Worm (Caenorhabditis elegans) whole organism, young adult: ENCODE results near the gene B0280.9.

ENCODE experiments used
- C06A6.2 ChIP-seq: fragments of 200-800 bp; sonication (Bioruptor generic); conservative IDR thresholded peaks from 2 replicates; pipeline ENCODE4 v1.3.6; 2022; ENCODE audit warnings: missing genetic modification characterization, missing compliant biosample characterization
- K11D2.4 ChIP-seq: fragments of 200-800 bp; sonication (Bioruptor generic); IDR thresholded peaks from 2 replicates; pipeline ENCODE4 v1.3.6; 2022; ENCODE audit warnings: missing genetic modification reagents, missing genetic modification characterization, missing compliant biosample characterization
- ama-1 ChIP-seq, 3 experiments: fragments of 150-350 bp in 1 of 3; sonication (generic microtip) in 2 of 3; optimal IDR thresholded peaks; 2 replicates each; lab custom pipeline; 2014 to 2018; ENCODE audit warnings: missing biosample characterization in 2 of 3, missing genetic modification characterization in 2 of 3, missing genetic modification reagents in 2 of 3
- dox-1 ChIP-seq: fragments of 200-800 bp; sonication (Bioruptor generic); IDR thresholded peaks from 2 replicates; pipeline ENCODE4 v1.3.6; 2022; ENCODE audit warnings: missing genetic modification reagents, missing genetic modification characterization, missing compliant biosample characterization
- dpff-1 ChIP-seq: sonication (generic microtip); optimal IDR thresholded peaks from 2 replicates; lab custom pipeline; 2017; ENCODE audit warnings: mild to moderate bottlenecking, missing genetic modification characterization, missing compliant biosample characterization
- ets-4 ChIP-seq: fragments of 200-800 bp; sonication (Bioruptor generic); optimal IDR thresholded peaks from 2 replicates; lab custom pipeline; 2018; ENCODE audit warnings: mild to moderate bottlenecking, missing genetic modification characterization, missing compliant biosample characterization
- hsf-1 ChIP-seq: fragments of 200-800 bp; sonication (Bioruptor generic); IDR thresholded peaks from 2 replicates; pipeline ENCODE4 v1.3.6; 2022; ENCODE audit warnings: missing genetic modification reagents, missing genetic modification characterization, missing compliant biosample characterization
- lin-35 ChIP-seq, 3 experiments: fragments of 150-350 bp in 2 of 3; sonication (generic microtip) in 1 of 3; optimal IDR thresholded peaks; 2 replicates each; lab custom pipeline; 2014 to 2018; ENCODE audit warnings: missing biosample characterization in 3 of 3, missing genetic modification characterization in 3 of 3, missing genetic modification reagents in 3 of 3
- pha-4 ChIP-seq: fragments of 150-350 bp; sonication (generic microtip); optimal IDR thresholded peaks from 2 replicates; lab custom pipeline; 2014; ENCODE audit warnings: missing biosample characterization, missing genetic modification reagents, missing genetic modification characterization
- rcor-1 ChIP-seq: fragments of 200-800 bp; sonication (Bioruptor generic); IDR thresholded peaks from 2 replicates; pipeline ENCODE4 v1.3.6; 2022; ENCODE audit warnings: missing genetic modification reagents, missing genetic modification characterization, missing compliant biosample characterization
- rpc-1 ChIP-seq, 2 experiments: fragments of 150-350 bp in 1 of 2; sonication (generic microtip) in 1 of 2; optimal IDR thresholded peaks; 2 replicates each; lab custom pipeline; 2014 to 2018; ENCODE audit warnings: missing biosample characterization in 1 of 2, missing genetic modification characterization in 1 of 2, missing genetic modification reagents in 1 of 2, missing genotype in 1 of 2
- unc-130 ChIP-seq: sonication (generic microtip); optimal IDR thresholded peaks from 2 replicates; lab custom pipeline; 2016; ENCODE audit warnings: missing genetic modification reagents, missing genetic modification characterization, missing compliant biosample characterization
- unc-62 ChIP-seq: fragments of 150-350 bp; optimal IDR thresholded peaks from 2 replicates; lab custom pipeline; 2014; ENCODE audit warnings: missing biosample characterization, missing genetic modification reagents, missing genetic modification characterization
- ztf-3 ChIP-seq: fragments of 200-800 bp; sonication (Bioruptor generic); optimal IDR thresholded peaks from 2 replicates; lab custom pipeline; 2018; ENCODE audit warnings: mild to moderate bottlenecking, missing genetic modification characterization, missing compliant biosample characterization

DNA sequence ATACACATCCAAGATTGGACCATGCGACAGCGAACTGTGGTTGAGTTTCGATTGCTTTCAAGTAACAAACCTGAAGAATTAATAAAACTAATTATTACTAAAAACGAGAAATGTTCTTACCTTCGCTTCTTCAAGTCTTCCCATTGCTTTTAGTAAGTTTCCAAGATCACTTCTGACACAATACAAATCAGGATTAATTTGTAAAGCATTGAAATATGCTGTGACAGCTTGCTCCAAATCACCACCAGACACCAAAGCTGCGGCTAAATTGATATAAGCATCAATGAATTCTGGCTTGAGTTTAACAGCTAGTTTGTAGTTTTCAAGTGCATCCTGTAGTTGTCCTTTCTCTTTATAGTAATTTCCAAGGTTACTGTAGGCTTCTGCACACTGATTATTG, 27.5 kb upstream of the B0280.9 start:
- TF ChIP-seq unc-130 (GFP tag; lab: Kevin White, UChicago) (no peak), dox-1 (GFP tag; lab: Robert Waterston, UW) (no peak), C06A6.2 (GFP tag; lab: Robert Waterston, UW) (no peak), ets-4 (no peak), ama-1 (optimal IDR thresholded peaks at IDR 0.05; lab: Kevin White, UChicago) (no peak), ama-1 (GFP tag; optimal IDR thresholded peaks at IDR 0.05; lab: Kevin White, UChicago) (no peak), lin-35 (GFP tag; optimal IDR thresholded peaks at IDR 0.05; lab: Kevin White, UChicago) (no peak), K11D2.4 (GFP tag; lab: Robert Waterston, UW) (no peak), pha-4 (no peak), rpc-1 (optimal IDR thresholded peaks at IDR 0.05; lab: Kevin White, UChicago) (no peak), rpc-1 (tag; optimal IDR thresholded peaks at IDR 0.05; lab: Kevin White, UChicago) (no peak), hsf-1 (GFP tag; lab: Robert Waterston, UW) (no peak), dpff-1 (tag; lab: Kevin White, UChicago) (no peak), rcor-1 (GFP tag; lab: Robert Waterston, UW) (no peak), unc-62 (GFP tag; lab: Kevin White, UChicago) (no peak), ztf-3 (GFP tag; lab: Kevin White, UChicago) (no peak)
